Fruit fly (Drosophila melanogaster) Kc167 (cell line): Measurements from ENCODE around the gene CG31251.

Source experiments
- Myc ChIP-seq: fragments of >200 bp; optimal IDR thresholded peaks from 2 replicates; lab custom pipeline; 2017; ENCODE audit warnings: missing external identifiers
- Sin3A ChIP-seq: fragments of >200 bp; optimal IDR thresholded peaks from 2 replicates; lab custom pipeline; 2018; ENCODE audit warnings: missing external identifiers
- h ChIP-seq: fragments of >200 bp; optimal IDR thresholded peaks from 3 replicates; lab custom pipeline; 2018; ENCODE audit warnings: missing external identifiers
- insv ChIP-seq: fragments of >200 bp; optimal IDR thresholded peaks from 3 replicates; lab custom pipeline; 2018; ENCODE audit warnings: missing external identifiers
- psq ChIP-seq: fragments of >200 bp; optimal IDR thresholded peaks from 2 replicates; lab custom pipeline; 2017; ENCODE audit warnings: missing external identifiers
- ttk ChIP-seq: sonication (Bioruptor generic); optimal IDR thresholded peaks from 2 replicates; lab custom pipeline; 2017; ENCODE audit warnings: missing external identifiers

The CG31251 gene

dm6 chr3R:17711646-17711975 is 26.9 kb upstream of the CG31251 start:
- TF ChIP-seq insv (no peak), ttk (lab: Kevin White, UChicago) (no peak), psq (lab: Kevin White, UChicago) (no peak), Myc (no peak), Sin3A (lab: Kevin White, UChicago) (no peak), h (no peak)

dm6 chr3R:17710900-17711645 is 26.4 kb upstream of the CG31251 start:
- no peak for TF ChIP-seq h
- no peak for TF ChIP-seq insv
- TF ChIP-seq Myc = no peak
- no peak for TF ChIP-seq ttk (lab: Kevin White, UChicago)

DNA sequence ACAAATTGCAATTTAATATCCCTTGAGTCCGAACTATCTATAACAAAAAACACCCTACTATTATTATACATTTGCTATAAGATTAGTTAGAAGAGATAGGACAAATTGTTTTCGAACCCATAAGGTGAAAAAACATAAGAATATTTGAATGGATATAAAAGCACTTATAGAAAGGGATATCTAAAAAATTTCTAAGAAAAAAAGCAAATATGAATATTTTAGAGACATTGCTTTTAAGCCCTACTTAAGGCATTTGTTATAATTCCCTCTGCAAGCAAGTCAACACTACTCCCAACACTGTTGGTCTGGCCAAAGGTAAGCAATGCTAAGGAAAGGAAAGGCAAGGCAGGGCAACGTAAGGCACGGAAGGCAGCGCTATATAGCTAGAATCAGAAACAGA is 25.7 kb upstream of the CG31251 start:
- no peak for TF ChIP-seq psq (lab: Kevin White, UChicago)
- TF ChIP-seq insv = no peak
- no peak for TF ChIP-seq Sin3A (lab: Kevin White, UChicago)
- TF ChIP-seq ttk (lab: Kevin White, UChicago) = no peak
- no peak for TF ChIP-seq Myc
- TF ChIP-seq h = no peak

dm6 chr3R:17709623-17710145 is 25.0 kb upstream of the CG31251 start:
- TF ChIP-seq ttk (lab: Kevin White, UChicago) (no peak), Myc (no peak), psq (lab: Kevin White, UChicago) (no peak), Sin3A (lab: Kevin White, UChicago) (no peak), insv (no peak), h (no peak)

- TF ChIP-seq ttk (lab: Kevin White, UChicago) (no peak), insv (no peak), h (no peak), Myc (no peak), psq (lab: Kevin White, UChicago) (no peak), Sin3A (lab: Kevin White, UChicago) (no peak)
Observed at dm6 chr3R:17708778-17709476, 24.2 kb upstream of the CG31251 start.

DNA sequence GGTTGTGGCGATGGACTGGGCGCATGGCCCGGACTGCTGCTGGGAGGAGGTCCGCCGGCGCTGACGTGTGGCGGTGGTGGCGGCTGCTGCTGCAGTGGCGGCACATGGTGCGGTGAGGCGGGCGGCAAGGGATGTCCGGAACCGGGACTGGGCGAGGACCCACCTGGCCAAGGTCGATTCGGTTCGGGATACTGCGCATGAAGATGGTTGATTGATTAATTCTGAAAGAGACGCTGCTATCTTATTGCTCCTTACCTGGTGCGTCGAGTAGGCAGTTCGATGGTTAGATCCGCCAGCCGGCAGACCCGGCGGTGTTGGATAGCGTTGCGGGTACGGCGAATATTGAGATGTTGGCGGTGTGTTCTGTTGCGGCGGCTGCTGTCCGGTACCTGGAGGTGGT is 23.1 kb upstream of the CG31251 start:
- TF ChIP-seq insv (no peak), Myc (no peak), psq (lab: Kevin White, UChicago) (no peak), Sin3A (lab: Kevin White, UChicago) (no peak), ttk (lab: Kevin White, UChicago) (no peak), h (no peak)

DNA sequence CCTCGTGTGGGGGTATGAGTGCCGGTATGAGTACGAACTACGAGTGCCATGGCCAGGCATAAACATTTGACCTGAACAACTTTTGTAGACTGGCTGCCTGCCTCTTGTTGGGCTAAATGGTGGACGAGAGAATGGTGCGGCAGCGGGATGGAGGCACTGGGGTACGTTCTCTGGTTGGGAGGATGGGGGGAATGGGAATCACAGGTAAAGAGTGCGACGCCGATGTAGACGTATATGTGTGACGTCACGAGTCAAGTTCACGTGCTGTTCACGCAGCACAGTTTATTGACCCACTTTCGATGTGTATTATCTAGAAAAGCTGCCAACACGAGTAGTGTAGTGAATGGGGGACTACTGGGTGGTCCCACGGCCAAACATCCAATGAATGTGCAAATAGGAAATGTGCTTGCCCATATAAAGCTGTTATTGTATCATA is 22.3 kb upstream of the CG31251 start:
- no peak for TF ChIP-seq Myc
- no peak for TF ChIP-seq ttk (lab: Kevin White, UChicago)
- no peak for TF ChIP-seq psq (lab: Kevin White, UChicago)
- no peak for TF ChIP-seq insv
- TF ChIP-seq Sin3A (lab: Kevin White, UChicago) = no peak
- no peak for TF ChIP-seq h

DNA sequence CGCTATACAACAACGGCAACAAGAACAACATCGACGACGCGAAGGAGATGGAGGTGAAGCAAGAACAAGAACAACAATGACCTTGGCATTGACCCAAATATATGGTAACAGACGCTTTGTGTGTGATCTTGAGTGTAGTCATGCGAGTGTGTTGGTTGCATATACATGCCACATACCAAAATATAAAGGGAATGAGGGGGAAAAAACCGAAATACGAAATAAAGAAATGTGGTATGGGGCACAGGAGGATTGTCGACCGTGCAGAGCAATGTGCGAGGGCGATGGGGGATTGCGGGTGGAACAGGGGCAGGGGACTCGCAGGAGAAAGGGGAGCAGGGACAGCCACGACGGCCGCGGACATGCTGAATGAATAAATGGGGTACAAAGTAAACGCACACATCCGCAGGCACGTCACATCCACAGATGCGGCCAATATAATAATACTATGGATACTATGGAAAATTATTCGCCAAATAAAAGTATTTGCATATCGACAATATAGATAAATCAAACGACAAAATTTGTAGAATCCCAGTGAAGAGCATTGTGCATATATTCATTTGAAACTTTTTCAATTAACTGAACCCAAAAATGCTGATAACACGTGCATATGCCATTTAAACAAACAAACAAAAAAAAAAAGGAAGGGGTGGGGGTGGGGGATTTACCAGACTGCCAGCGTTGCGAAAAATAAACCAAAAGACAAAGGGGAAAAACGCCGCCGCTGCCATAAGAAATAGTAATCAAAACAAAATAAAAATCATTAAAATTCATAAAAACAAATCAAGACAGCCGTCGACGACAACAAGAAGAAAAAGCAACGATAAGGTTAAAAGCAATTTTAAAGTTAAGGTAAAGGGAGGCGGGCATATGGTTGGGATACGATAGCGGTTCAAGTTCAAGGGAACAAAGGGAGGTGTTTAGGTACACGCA is 21.4 kb upstream of the CG31251 start:
- TF ChIP-seq Myc = no peak
- TF ChIP-seq h = no peak
- no peak for TF ChIP-seq psq (lab: Kevin White, UChicago)
- no peak for TF ChIP-seq Sin3A (lab: Kevin White, UChicago)
- no peak for TF ChIP-seq insv
- TF ChIP-seq ttk (lab: Kevin White, UChicago) = no peak

- TF ChIP-seq Myc = no peak
- TF ChIP-seq psq (lab: Kevin White, UChicago) = no peak
- no peak for TF ChIP-seq insv
- no peak for TF ChIP-seq ttk (lab: Kevin White, UChicago)
- TF ChIP-seq h = no peak
- TF ChIP-seq Sin3A (lab: Kevin White, UChicago) = no peak
Observed at dm6 chr3R:17705140-17705539, 20.4 kb upstream of the CG31251 start.

- TF ChIP-seq Sin3A (lab: Kevin White, UChicago) = no peak
- TF ChIP-seq insv = no peak
- no peak for TF ChIP-seq ttk (lab: Kevin White, UChicago)
- no peak for TF ChIP-seq h
- no peak for TF ChIP-seq psq (lab: Kevin White, UChicago)
- TF ChIP-seq Myc = no peak
Observed at dm6 chr3R:17704538-17704854, 19.8 kb upstream of the CG31251 start.

DNA sequence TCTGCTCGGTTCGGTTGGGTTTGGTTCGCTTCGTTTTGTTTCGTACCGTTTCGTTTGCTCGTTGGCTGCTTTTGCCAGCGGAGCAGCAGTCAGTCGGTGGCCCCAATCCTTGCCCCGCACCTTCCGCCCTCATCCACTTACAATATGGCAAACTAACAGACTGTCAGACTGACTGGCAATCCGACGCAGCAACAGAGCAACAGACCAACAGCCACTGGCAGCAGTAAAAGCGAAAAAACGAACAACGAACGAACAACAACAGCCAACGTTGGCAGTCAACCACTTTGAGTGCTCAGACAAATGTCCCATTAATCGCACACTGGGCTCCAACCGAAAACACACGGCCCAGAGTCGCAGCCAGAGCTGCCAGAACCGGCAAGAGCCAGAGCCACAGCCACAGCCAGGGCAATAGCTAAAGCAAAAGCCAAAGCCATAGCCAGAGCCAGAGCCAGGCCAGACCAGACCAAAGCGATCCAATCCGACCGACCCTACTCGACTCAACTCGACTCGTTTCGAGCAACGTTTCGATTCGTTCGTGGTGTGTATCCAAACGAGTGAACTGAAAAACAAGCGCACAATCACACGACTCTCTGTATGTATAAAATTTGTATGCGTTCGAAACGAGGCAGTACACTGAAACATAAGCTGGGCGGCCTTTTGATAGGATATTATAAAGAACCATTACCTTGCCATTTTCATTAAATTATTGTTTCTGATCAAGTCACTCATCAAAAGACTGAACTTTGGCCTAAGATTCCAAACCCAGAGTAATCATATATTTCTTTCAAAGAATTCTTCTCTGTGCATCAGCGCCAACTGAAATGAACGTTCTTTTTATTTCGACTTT is 19.2 kb upstream of the CG31251 start:
- TF ChIP-seq ttk (lab: Kevin White, UChicago) (no peak), h (no peak), insv (no peak), psq (lab: Kevin White, UChicago) (no peak), Sin3A (lab: Kevin White, UChicago) (no peak), Myc (no peak)
